Worm (Caenorhabditis elegans) whole organism, L2 larva: Measurements from ENCODE around the gene C07A9.10.

Source experiments
- F13H6.1 ChIP-seq: sonication (generic microtip); optimal IDR thresholded peaks from 2 replicates; lab custom pipeline; 2016; ENCODE audit warnings: missing genetic modification characterization, missing compliant biosample characterization
- ZK546.5 ChIP-seq: sonication (generic microtip); optimal IDR thresholded peaks from 2 replicates; lab custom pipeline; 2017; ENCODE audit warnings: missing biosample characterization, missing genetic modification characterization
- blmp-1 ChIP-seq: sonication (generic microtip); optimal IDR thresholded peaks from 2 replicates; lab custom pipeline; 2017; ENCODE audit warnings: missing genetic modification characterization, mild to moderate bottlenecking, missing compliant biosample characterization, antibody characterized with exemption, moderate library complexity; ENCODE audit not compliant: insufficient read depth
- ceh-16 ChIP-seq: fragments of 150-350 bp; optimal IDR thresholded peaks from 2 replicates; lab custom pipeline; 2014; ENCODE audit warnings: missing biosample characterization, missing genetic modification characterization
- ceh-82 ChIP-seq: fragments of 150-350 bp; optimal IDR thresholded peaks from 2 replicates; lab custom pipeline; 2014; ENCODE audit warnings: missing biosample characterization, missing genetic modification characterization
- crh-2 ChIP-seq: sonication (generic microtip); optimal IDR thresholded peaks from 2 replicates; lab custom pipeline; 2017; ENCODE audit warnings: missing biosample characterization, missing genetic modification characterization
- dmd-4 ChIP-seq: sonication (generic microtip); optimal IDR thresholded peaks from 2 replicates; lab custom pipeline; 2017; ENCODE audit warnings: missing biosample characterization, missing genetic modification characterization
- egl-27 ChIP-seq: sonication (generic microtip); optimal IDR thresholded peaks from 3 replicates; lab custom pipeline; 2017; ENCODE audit warnings: missing biosample characterization, missing genetic modification reagents, missing genetic modification characterization
- elt-1 ChIP-seq: fragments of 150-350 bp; optimal IDR thresholded peaks from 2 replicates; lab custom pipeline; 2014; ENCODE audit warnings: missing biosample characterization, missing genetic modification characterization
- elt-3 ChIP-seq: sonication (generic microtip); optimal IDR thresholded peaks from 2 replicates; lab custom pipeline; 2017; ENCODE audit warnings: missing biosample characterization, missing genetic modification characterization
- fos-1 ChIP-seq: fragments of 150-350 bp; optimal IDR thresholded peaks from 2 replicates; lab custom pipeline; 2014; ENCODE audit warnings: missing biosample characterization, missing genetic modification characterization
- lin-11 ChIP-seq: fragments of 150-350 bp; sonication (generic microtip); optimal IDR thresholded peaks from 2 replicates; lab custom pipeline; 2014; ENCODE audit warnings: missing biosample characterization, missing genetic modification characterization, inconsistent platforms, mixed read lengths
- lin-13 ChIP-seq: fragments of 150-350 bp; optimal IDR thresholded peaks from 2 replicates; lab custom pipeline; 2014; ENCODE audit warnings: missing biosample characterization, missing genetic modification reagents, missing genetic modification characterization
- lin-39 ChIP-seq: fragments of 150-350 bp; optimal IDR thresholded peaks from 2 replicates; lab custom pipeline; 2014; ENCODE audit warnings: missing biosample characterization, missing genetic modification reagents, missing genetic modification characterization
- mab-5 ChIP-seq: fragments of 150-350 bp; optimal IDR thresholded peaks from 2 replicates; lab custom pipeline; 2014; ENCODE audit warnings: missing biosample characterization, missing genetic modification characterization
- mbf-1 ChIP-seq: sonication (generic microtip); optimal IDR thresholded peaks from 2 replicates; lab custom pipeline; 2017; ENCODE audit warnings: missing biosample characterization, missing genetic modification characterization
- nhr-10 ChIP-seq: sonication (generic microtip); optimal IDR thresholded peaks from 2 replicates; lab custom pipeline; 2017; ENCODE audit warnings: missing biosample characterization, missing genetic modification characterization
- nhr-11 ChIP-seq: fragments of 150-350 bp; optimal IDR thresholded peaks from 2 replicates; lab custom pipeline; 2014; ENCODE audit warnings: missing biosample characterization, missing genetic modification characterization
- nhr-129 ChIP-seq: fragments of 150-350 bp; optimal IDR thresholded peaks from 2 replicates; lab custom pipeline; 2014; ENCODE audit warnings: missing biosample characterization, missing genetic modification characterization
- nhr-21 ChIP-seq: fragments of 150-350 bp; optimal IDR thresholded peaks from 2 replicates; lab custom pipeline; 2014; ENCODE audit warnings: missing biosample characterization, missing genetic modification characterization
- nhr-23 ChIP-seq: fragments of 150-350 bp; optimal IDR thresholded peaks from 2 replicates; lab custom pipeline; 2014; ENCODE audit warnings: missing biosample characterization, missing genetic modification reagents, missing genetic modification characterization
- nhr-237 ChIP-seq: fragments of 150-350 bp; optimal IDR thresholded peaks from 2 replicates; lab custom pipeline; 2014; ENCODE audit warnings: missing biosample characterization, missing genetic modification characterization
- nhr-6 ChIP-seq: fragments of 150-350 bp; optimal IDR thresholded peaks from 2 replicates; lab custom pipeline; 2014; ENCODE audit warnings: missing biosample characterization, missing genetic modification characterization
- peb-1 ChIP-seq: fragments of 150-350 bp; optimal IDR thresholded peaks from 2 replicates; lab custom pipeline; 2014; ENCODE audit warnings: missing biosample characterization, missing genetic modification characterization
- sem-4 ChIP-seq: fragments of 150-350 bp; optimal IDR thresholded peaks from 2 replicates; lab custom pipeline; 2014; ENCODE audit warnings: missing biosample characterization, missing genetic modification reagents, missing genetic modification characterization
- skn-1 ChIP-seq: sonication (generic microtip); optimal IDR thresholded peaks from 2 replicates; lab custom pipeline; 2017; ENCODE audit warnings: missing biosample characterization, missing genetic modification characterization
- sma-3 ChIP-seq: sonication (generic microtip); optimal IDR thresholded peaks from 2 replicates; lab custom pipeline; 2016; ENCODE audit warnings: missing genetic modification reagents, missing genetic modification characterization, missing compliant biosample characterization
- sma-9 ChIP-seq, 2 experiments: fragments of 150-350 bp in 1 of 2; sonication (generic microtip) in 1 of 2; optimal IDR thresholded peaks; 2 replicates each; lab custom pipeline; 2014 to 2016; ENCODE audit warnings: missing genetic modification characterization in 2 of 2, mild to moderate bottlenecking in 1 of 2, missing biosample characterization in 1 of 2, missing compliant biosample characterization in 1 of 2, missing genetic modification reagents in 1 of 2, moderate library complexity in 1 of 2
- snpc-4 ChIP-seq: fragments of 150-350 bp; optimal IDR thresholded peaks from 2 replicates; lab custom pipeline; 2014; ENCODE audit warnings: missing biosample characterization, missing genetic modification characterization
- unc-39 ChIP-seq: fragments of 150-350 bp; optimal IDR thresholded peaks from 2 replicates; lab custom pipeline; 2014; ENCODE audit warnings: missing biosample characterization, missing genetic modification characterization
- unc-55 ChIP-seq: fragments of 150-350 bp; sonication (generic microtip); optimal IDR thresholded peaks from 3 replicates; lab custom pipeline; 2014; ENCODE audit warnings: missing biosample characterization, missing genetic modification reagents, missing genetic modification characterization
- unc-62 ChIP-seq: fragments of 150-350 bp; optimal IDR thresholded peaks from 2 replicates; lab custom pipeline; 2014; ENCODE audit warnings: missing biosample characterization, missing genetic modification reagents, missing genetic modification characterization
- zag-1 ChIP-seq: fragments of 150-350 bp; optimal IDR thresholded peaks from 2 replicates; lab custom pipeline; 2014; ENCODE audit warnings: missing biosample characterization, missing genetic modification characterization
- ztf-11 ChIP-seq: sonication (generic microtip); optimal IDR thresholded peaks from 2 replicates; lab custom pipeline; 2017; ENCODE audit warnings: missing biosample characterization, missing genetic modification characterization
- ztf-4 ChIP-seq: fragments of 150-350 bp; optimal IDR thresholded peaks from 2 replicates; lab custom pipeline; 2014; ENCODE audit warnings: missing biosample characterization, missing genetic modification characterization

Gene C07A9.10

ce11 chrIII:9661119-9661518 lies 24.7 kb downstream of the C07A9.10 start:
- no peak for TF ChIP-seq unc-62 (GFP tag; lab: Kevin White, UChicago)
- TF ChIP-seq egl-27 (tag; lab: Kevin White, UChicago): no peak
- TF ChIP-seq sem-4 (tag; lab: Kevin White, UChicago): peak; percentile 63
- TF ChIP-seq ztf-4: no peak
- peak; percentile 71 for TF ChIP-seq sma-9 (GFP tag; optimal IDR thresholded peaks at IDR 0.05; lab: Kevin White, UChicago)
- no peak for TF ChIP-seq sma-9 (tag; optimal IDR thresholded peaks at IDR 0.05; lab: Kevin White, UChicago)
- TF ChIP-seq nhr-10 (tag; lab: Kevin White, UChicago): no peak

- TF ChIP-seq sma-9 (GFP tag; optimal IDR thresholded peaks at IDR 0.05; lab: Kevin White, UChicago) (peak; percentile 35), sma-9 (tag; optimal IDR thresholded peaks at IDR 0.05; lab: Kevin White, UChicago) (no peak), dmd-4 (no peak)
Observed at ce11 chrIII:9658569-9658968, 27.3 kb downstream of the C07A9.10 start.

- TF ChIP-seq egl-27 (tag; lab: Kevin White, UChicago) (no peak), sma-3 (GFP tag; lab: Kevin White, UChicago) (no peak), unc-39 (tag; lab: Kevin White, UChicago) (no peak), crh-2 (tag; lab: Kevin White, UChicago) (no peak), skn-1 (tag; lab: Kevin White, UChicago) (no peak), ztf-4 (no peak), ZK546.5 (tag; lab: Kevin White, UChicago) (no peak), mab-5 (tag; lab: Kevin White, UChicago) (no peak), nhr-237 (tag; lab: Kevin White, UChicago) (no peak), lin-39 (tag; lab: Kevin White, UChicago) (no peak), ztf-11 (tag; lab: Kevin White, UChicago) (no peak), elt-3 (tag; lab: Kevin White, UChicago) (no peak), ceh-82 (tag; lab: Kevin White, UChicago) (no peak), lin-11 (tag; lab: Kevin White, UChicago) (no peak), lin-13 (no peak), ceh-16 (tag; lab: Kevin White, UChicago) (no peak), dmd-4 (no peak), fos-1 (tag; lab: Kevin White, UChicago) (no peak), unc-55 (GFP tag; lab: Kevin White, UChicago) (no peak)
Observed at ce11 chrIII:9655802-9656201, 30.1 kb downstream of the C07A9.10 start, which contains the start of gene C15H7.4. TSS of gene C15H7.4 (minus strand) at chrIII:9655902.

ce11 chrIII:9651871-9652270 lies 34.0 kb downstream of the C07A9.10 start, which contains the start of gene C15H7.3:
TSS of gene C15H7.3 (minus strand) at chrIII:9651971.
- no peak for TF ChIP-seq sem-4 (tag; lab: Kevin White, UChicago)
- no peak for TF ChIP-seq ztf-4
- TF ChIP-seq ztf-11 (tag; lab: Kevin White, UChicago): no peak
- no peak for TF ChIP-seq lin-39 (tag; lab: Kevin White, UChicago)
- TF ChIP-seq nhr-11: no peak
- no peak for TF ChIP-seq ceh-16 (tag; lab: Kevin White, UChicago)
- TF ChIP-seq F13H6.1 (tag; lab: Kevin White, UChicago): no peak
- no peak for TF ChIP-seq ZK546.5 (tag; lab: Kevin White, UChicago)
- no peak for TF ChIP-seq nhr-6 (tag; lab: Kevin White, UChicago)
- no peak for TF ChIP-seq peb-1 (tag; lab: Kevin White, UChicago)
- TF ChIP-seq crh-2 (tag; lab: Kevin White, UChicago): no peak
- no peak for TF ChIP-seq nhr-23 (tag; lab: Kevin White, UChicago)
- no peak for TF ChIP-seq snpc-4
- TF ChIP-seq blmp-1 (tag; lab: Kevin White, UChicago): no peak
- no peak for TF ChIP-seq nhr-129 (tag; lab: Kevin White, UChicago)

- no peak for TF ChIP-seq ZK546.5 (tag; lab: Kevin White, UChicago)
- TF ChIP-seq snpc-4: no peak
- TF ChIP-seq ztf-11 (tag; lab: Kevin White, UChicago): no peak
- TF ChIP-seq blmp-1 (tag; lab: Kevin White, UChicago): peak; percentile 83
- TF ChIP-seq nhr-21: peak; percentile 82
- peak; percentile 21 for TF ChIP-seq sem-4 (tag; lab: Kevin White, UChicago)
- TF ChIP-seq elt-1 (tag; lab: Kevin White, UChicago): peak; percentile 42
- TF ChIP-seq nhr-11: no peak
- peak; percentile 50 for TF ChIP-seq sma-9 (GFP tag; optimal IDR thresholded peaks at IDR 0.05; lab: Kevin White, UChicago)
- TF ChIP-seq sma-9 (tag; optimal IDR thresholded peaks at IDR 0.05; lab: Kevin White, UChicago): no peak
- TF ChIP-seq fos-1 (tag; lab: Kevin White, UChicago): peak; percentile 41
- no peak for TF ChIP-seq zag-1 (tag; lab: Kevin White, UChicago)
- peak; percentile 79 for TF ChIP-seq egl-27 (tag; lab: Kevin White, UChicago)
- TF ChIP-seq mbf-1: no peak
- no peak for TF ChIP-seq sma-3 (GFP tag; lab: Kevin White, UChicago)
- TF ChIP-seq, all 48 proteins: peak for 7
Observed at ce11 chrIII:9646440-9647021, 39.3 kb downstream of the C07A9.10 start.
